Worm (Caenorhabditis elegans) whole organism, L4 larva: Measurements from ENCODE around the gene K02G10.15.

Experiments used
- F26F4.8 ChIP-seq: fragments of 200-800 bp; sonication (Bioruptor generic); conservative IDR thresholded peaks from 2 replicates; pipeline ENCODE4 v1.3.6; 2022; ENCODE audit warnings: missing genetic modification characterization, missing compliant biosample characterization
- F49E8.2 ChIP-seq: sonication (generic microtip); optimal IDR thresholded peaks from 2 replicates; lab custom pipeline; 2016; ENCODE audit warnings: missing compliant biosample characterization, mild to moderate bottlenecking, missing genetic modification characterization, borderline replicate concordance
- R02D3.7 ChIP-seq: fragments of 150-350 bp; sonication (generic microtip); optimal IDR thresholded peaks from 3 replicates; lab custom pipeline; 2014; ENCODE audit warnings: missing biosample characterization, missing genetic modification characterization
- aha-1 ChIP-seq: fragments of 150-350 bp; peaks from one replicate; lab custom pipeline; 2014; ENCODE audit warnings: missing biosample characterization, missing genetic modification characterization
- aly-2 ChIP-seq: sonication (generic microtip); optimal IDR thresholded peaks from 2 replicates; lab custom pipeline; 2018; ENCODE audit warnings: missing biosample characterization, missing genetic modification characterization
- ceh-20 ChIP-seq: fragments of 200-800 bp; sonication (Bioruptor generic); IDR thresholded peaks from 2 replicates; pipeline ENCODE4 v1.3.6; 2022; ENCODE audit warnings: missing genetic modification reagents, missing genetic modification characterization, missing compliant biosample characterization
- ceh-62 ChIP-seq: sonication (generic microtip); optimal IDR thresholded peaks from 2 replicates; lab custom pipeline; 2017; ENCODE audit warnings: missing biosample characterization, missing genetic modification characterization
- ctbp-1 ChIP-seq: fragments of 200-800 bp; sonication (Bioruptor generic); IDR thresholded peaks from 2 replicates; pipeline ENCODE4 v1.3.6; 2022; ENCODE audit warnings: missing genetic modification reagents, missing genetic modification characterization, missing compliant biosample characterization
- daf-19 ChIP-seq: fragments of 200-800 bp; sonication (Bioruptor generic); conservative IDR thresholded peaks from 2 replicates; pipeline ENCODE4 v1.3.6; 2022; ENCODE audit warnings: missing genetic modification characterization, missing compliant biosample characterization
- daf-8 ChIP-seq: fragments of 200-800 bp; sonication (Bioruptor generic); IDR thresholded peaks from 2 replicates; pipeline ENCODE4 v1.3.6; 2022; ENCODE audit warnings: missing genetic modification characterization, missing compliant biosample characterization
- dmd-6 ChIP-seq: fragments of 200-800 bp; sonication (Bioruptor generic); IDR thresholded peaks from 2 replicates; pipeline ENCODE4 v1.3.6; 2022; ENCODE audit warnings: missing genetic modification reagents, missing genetic modification characterization, missing compliant biosample characterization
- dpl-1 ChIP-seq: fragments of 150-350 bp; optimal IDR thresholded peaks from 2 replicates; lab custom pipeline; 2014; ENCODE audit warnings: missing biosample characterization, missing genetic modification reagents, missing genetic modification characterization
- hif-1 ChIP-seq, 2 experiments: sonication (generic microtip); optimal IDR thresholded peaks; 2 replicates each; lab custom pipeline; 2016 to 2017; ENCODE audit warnings: missing compliant biosample characterization in 2 of 2, missing genetic modification characterization in 2 of 2, missing genetic modification reagents in 2 of 2, missing genotype in 2 of 2, mild to moderate bottlenecking in 1 of 2
- hlh-30 ChIP-seq: sonication (generic microtip); optimal IDR thresholded peaks from 2 replicates; lab custom pipeline; 2017; ENCODE audit warnings: antibody characterized with exemption, mild to moderate bottlenecking, missing genetic modification characterization, missing compliant biosample characterization; ENCODE audit not compliant: insufficient read depth
- lsy-2 ChIP-seq, 2 experiments: fragments of 150-350 bp in 1 of 2; sonication (generic microtip) in 1 of 2; optimal IDR thresholded peaks; 2 replicates each; lab custom pipeline; 2014 to 2017; ENCODE audit warnings: missing biosample characterization in 2 of 2, missing genetic modification characterization in 2 of 2
- madf-5 ChIP-seq, 2 experiments: fragments of 200-800 bp; sonication (Bioruptor generic); IDR thresholded peaks; 2 replicates each; pipeline ENCODE4 v1.3.6; 2022; ENCODE audit warnings: missing compliant biosample characterization in 2 of 2, missing genetic modification characterization in 2 of 2
- mdl-1 ChIP-seq, 2 experiments: fragments of 150-350 bp in 1 of 2; sonication (generic microtip) in 1 of 2; optimal IDR thresholded peaks; 2 replicates each; lab custom pipeline; 2014 to 2017; ENCODE audit warnings: missing biosample characterization in 2 of 2, missing genetic modification characterization in 2 of 2
- mdt-29 ChIP-seq: fragments of 200-800 bp; sonication (Bioruptor generic); IDR thresholded peaks from 2 replicates; pipeline ENCODE4 v1.3.6; 2022; ENCODE audit warnings: missing genetic modification reagents, missing genetic modification characterization, missing compliant biosample characterization
- nhr-111 ChIP-seq: fragments of 200-800 bp; sonication (Bioruptor generic); optimal IDR thresholded peaks from 2 replicates; lab custom pipeline; 2018; ENCODE audit warnings: mild to moderate bottlenecking, missing genetic modification characterization, missing compliant biosample characterization
- nhr-28 ChIP-seq: fragments of 150-350 bp; optimal IDR thresholded peaks from 2 replicates; lab custom pipeline; 2014; ENCODE audit warnings: missing biosample characterization, missing genetic modification characterization
- nhr-42 ChIP-seq: fragments of 200-800 bp; sonication (Bioruptor generic); IDR thresholded peaks from 2 replicates; pipeline ENCODE4 v1.3.6; 2022; ENCODE audit warnings: missing genetic modification characterization, missing compliant biosample characterization
- nhr-48 ChIP-seq: sonication (generic microtip); optimal IDR thresholded peaks from 2 replicates; lab custom pipeline; 2016; ENCODE audit warnings: mild to moderate bottlenecking, missing genetic modification characterization, missing compliant biosample characterization
- nhr-77 ChIP-seq: fragments of 150-350 bp; optimal IDR thresholded peaks from 2 replicates; lab custom pipeline; 2014; ENCODE audit warnings: missing biosample characterization, missing genetic modification characterization
- skn-1 ChIP-seq: fragments of 150-350 bp; optimal IDR thresholded peaks from 2 replicates; lab custom pipeline; 2014; ENCODE audit warnings: missing biosample characterization, missing genetic modification characterization
- snpc-1.2 ChIP-seq: fragments of 200-800 bp; sonication (Bioruptor generic); IDR thresholded peaks from 2 replicates; pipeline ENCODE4 v1.3.6; 2022; ENCODE audit warnings: missing genetic modification reagents, missing genetic modification characterization, missing compliant biosample characterization
- spr-1 ChIP-seq: sonication (generic microtip); optimal IDR thresholded peaks from 2 replicates; lab custom pipeline; 2016; ENCODE audit warnings: mild to moderate bottlenecking, missing genetic modification characterization, missing compliant biosample characterization
- unc-62 ChIP-seq, 3 experiments: fragments of 150-350 bp in 1 of 3; sonication (generic microtip); optimal IDR thresholded peaks in 2 of 3; peaks in 1 of 3; 1 replicate in 1 of 3; 2 replicates in 2 of 3; lab custom pipeline; 2014 to 2017; ENCODE audit warnings: missing biosample characterization in 3 of 3, missing genetic modification characterization in 3 of 3, missing genetic modification reagents in 3 of 3, missing genotype in 1 of 3
- vab-7 ChIP-seq: fragments of 200-800 bp; sonication (Bioruptor generic); IDR thresholded peaks from 2 replicates; pipeline ENCODE4 v1.3.6; 2022; ENCODE audit warnings: missing genetic modification reagents, missing genetic modification characterization, missing compliant biosample characterization
- zag-1 ChIP-seq: fragments of 150-350 bp; optimal IDR thresholded peaks from 2 replicates; lab custom pipeline; 2014; ENCODE audit warnings: missing biosample characterization, missing genetic modification characterization
- zfp-2 ChIP-seq: sonication (generic microtip); optimal IDR thresholded peaks from 2 replicates; lab custom pipeline; 2016; ENCODE audit warnings: mild to moderate bottlenecking, missing genetic modification characterization, missing compliant biosample characterization
- ztf-7 ChIP-seq: fragments of 150-350 bp; optimal IDR thresholded peaks from 2 replicates; lab custom pipeline; 2014; ENCODE audit warnings: missing biosample characterization, missing genetic modification characterization

K02G10.15 gene

DNA sequence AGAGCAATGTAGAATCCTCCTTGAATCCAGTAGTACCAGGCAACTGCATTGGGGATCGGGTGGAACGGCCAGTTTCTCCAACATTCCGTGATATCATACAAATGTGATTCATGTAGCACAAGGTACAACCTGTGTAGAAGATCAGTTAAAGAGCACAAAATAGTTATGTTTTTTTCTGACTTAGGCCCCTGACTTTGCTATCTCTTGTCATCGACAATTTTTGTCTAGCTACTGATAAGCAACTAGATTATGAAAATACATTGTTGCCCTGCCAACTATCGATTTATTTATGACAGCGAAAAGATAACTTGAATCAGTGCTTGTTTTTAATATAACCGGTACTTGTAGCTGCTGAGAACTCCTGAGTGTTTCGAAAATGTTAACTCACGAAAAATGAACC, 15.8 kb upstream of the K02G10.15 start (continued):
- TF ChIP-seq aha-1 (tag; lab: Kevin White, UChicago) = peak; percentile 17

DNA sequence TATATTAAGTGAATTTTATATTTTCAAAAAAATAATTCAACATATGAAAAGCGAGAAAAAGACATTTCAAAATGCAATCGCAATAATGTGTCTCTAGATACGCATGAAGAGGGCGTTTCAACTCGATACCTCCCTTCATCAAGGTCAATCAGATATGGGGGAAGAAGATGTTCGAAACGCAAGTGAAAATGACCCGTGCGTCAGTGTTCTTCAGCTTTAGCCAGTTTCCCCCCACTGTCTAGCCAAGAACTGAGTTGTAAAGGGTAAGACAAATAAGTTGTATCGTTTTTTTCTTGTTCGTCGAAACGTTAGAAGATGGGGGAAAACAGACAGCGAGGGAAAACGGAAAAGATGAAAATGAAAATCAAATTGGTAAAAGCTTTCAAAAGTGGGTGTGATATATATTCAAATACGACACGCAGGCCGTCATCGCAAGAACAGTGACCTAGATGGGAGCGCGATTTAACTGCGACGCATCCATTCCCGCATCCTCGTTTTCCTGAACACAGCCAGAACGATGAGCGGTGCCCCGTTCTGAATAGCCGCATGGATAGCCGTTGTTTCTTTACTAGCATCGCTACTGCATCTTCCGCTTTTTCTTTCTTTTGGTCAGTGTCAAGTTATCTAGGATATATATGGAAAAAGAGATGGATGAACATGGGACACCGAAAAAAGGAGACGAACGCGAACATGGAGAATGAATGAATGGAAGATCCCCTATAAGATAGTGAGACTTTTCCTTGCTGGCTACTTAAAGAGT, 12.3 kb upstream of the K02G10.15 start:
- TF ChIP-seq ztf-7 (tag; lab: Kevin White, UChicago) (no peak), ceh-62 (tag; lab: Kevin White, UChicago) (no peak), zfp-2 (tag; lab: Kevin White, UChicago) (no peak), hif-1 (tag; optimal IDR thresholded peaks at IDR 0.05; lab: Kevin White, UChicago) (no peak), F26F4.8 (GFP tag; lab: Robert Waterston, UW) (no peak), aly-2 (tag; lab: Kevin White, UChicago) (no peak), vab-7 (GFP tag; lab: Robert Waterston, UW) (no peak), ctbp-1 (GFP tag; lab: Robert Waterston, UW) (no peak), mdt-29 (no peak), daf-19 (GFP tag; lab: Robert Waterston, UW) (no peak), F49E8.2 (no peak), madf-5 (GFP tag; IDR thresholded peaks at IDR 0.05; lab: Robert Waterston, UW) (no peak), nhr-111 (GFP tag; lab: Kevin White, UChicago) (no peak)

ce11 chrX:4691148-4691773, 8.7 kb upstream of the K02G10.15 start, which contains the start of gene K02G10.5:
TSS of gene K02G10.5 (minus strand) at chrX:4691198.
- TF ChIP-seq unc-62 (GFP tag; optimal IDR thresholded peaks at IDR 0.05 in 1 of 2; lab: Kevin White, UChicago) (peak in 1 of 2 experiments; percentile 79), unc-62 (tag; optimal IDR thresholded peaks at IDR 0.05; lab: Kevin White, UChicago) (no peak), aha-1 (tag; lab: Kevin White, UChicago) (peak; percentile 62), ceh-20 (no peak)

DNA sequence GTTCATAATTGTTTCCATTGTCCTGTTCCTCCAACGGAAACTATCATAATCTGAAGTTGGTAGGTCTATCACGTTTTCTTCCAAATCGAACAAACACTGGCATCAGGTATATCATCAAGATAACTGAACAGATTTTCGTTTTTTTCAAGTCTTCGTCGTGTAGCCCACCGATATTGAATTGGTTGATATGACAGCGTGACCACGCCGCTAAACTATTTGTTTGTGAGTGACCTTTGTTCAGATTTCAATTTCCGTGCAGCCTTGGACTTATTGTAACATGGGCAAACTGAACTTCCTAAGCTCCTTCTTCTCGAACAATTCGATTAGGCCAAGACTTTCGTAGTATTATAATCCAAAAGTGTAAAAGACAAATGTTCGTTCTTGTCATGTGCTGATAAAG, 3.1 kb upstream of the K02G10.15 start:
- TF ChIP-seq nhr-28 (tag; lab: Kevin White, UChicago) (peak; percentile 33), mdl-1 (tag; optimal IDR thresholded peaks at IDR 0.05; lab: Kevin White, UChicago) (peak in 1 of 2 experiments; percentile 23), F26F4.8 (GFP tag; lab: Robert Waterston, UW) (no peak), nhr-42 (no peak), spr-1 (tag; lab: Kevin White, UChicago) (no peak), unc-62 (GFP tag; optimal IDR thresholded peaks at IDR 0.05 in 1 of 2; lab: Kevin White, UChicago) (peak in 1 of 2 experiments; percentile 55), unc-62 (tag; optimal IDR thresholded peaks at IDR 0.05; lab: Kevin White, UChicago) (no peak), dmd-6 (no peak), hlh-30 (tag; lab: Kevin White, UChicago) (peak; percentile 3), daf-8 (GFP tag; lab: Robert Waterston, UW) (no peak), R02D3.7 (tag; lab: Kevin White, UChicago) (no peak)

DNA sequence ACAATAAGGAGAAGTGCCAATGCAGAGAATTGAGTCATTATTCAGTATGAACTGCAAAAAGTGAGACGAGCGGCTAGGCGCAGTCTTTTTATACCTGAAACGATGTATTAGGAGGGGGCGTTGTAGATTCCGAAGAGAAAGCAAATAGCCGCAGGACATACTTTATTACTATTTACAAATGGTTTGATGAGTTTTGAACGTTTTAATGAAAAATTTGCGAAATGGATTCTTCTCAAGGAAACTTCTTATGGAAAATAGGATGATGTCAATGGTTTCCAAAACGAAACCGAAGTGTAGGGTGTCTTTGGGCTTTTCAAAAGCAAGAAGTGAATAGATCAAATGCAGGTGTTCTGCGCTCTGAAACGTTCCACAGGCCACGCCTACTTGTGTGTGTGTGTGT, 4.5 kb downstream of the K02G10.15 start, which contains the start of gene flp-11:
TSS of gene flp-11 (minus strand) at position 101 of the 400 bp plus-strand sequence.
- TF ChIP-seq R02D3.7 (tag; lab: Kevin White, UChicago) (no peak), nhr-28 (tag; lab: Kevin White, UChicago) (no peak), dpl-1 (GFP tag; lab: Kevin White, UChicago) (no peak), zag-1 (tag; lab: Kevin White, UChicago) (no peak), nhr-77 (tag; lab: Kevin White, UChicago) (no peak), mdt-29 (no peak), lsy-2 (tag; optimal IDR thresholded peaks at IDR 0.05; lab: Kevin White, UChicago) (no peak), skn-1 (no peak), nhr-48 (tag; lab: Kevin White, UChicago) (no peak), snpc-1.2 (GFP tag; lab: Robert Waterston, UW) (no peak), spr-1 (tag; lab: Kevin White, UChicago) (no peak)
